Worm (Caenorhabditis elegans): Measurements from ENCODE around the gene ssp-32.

Gene ssp-32

DNA sequence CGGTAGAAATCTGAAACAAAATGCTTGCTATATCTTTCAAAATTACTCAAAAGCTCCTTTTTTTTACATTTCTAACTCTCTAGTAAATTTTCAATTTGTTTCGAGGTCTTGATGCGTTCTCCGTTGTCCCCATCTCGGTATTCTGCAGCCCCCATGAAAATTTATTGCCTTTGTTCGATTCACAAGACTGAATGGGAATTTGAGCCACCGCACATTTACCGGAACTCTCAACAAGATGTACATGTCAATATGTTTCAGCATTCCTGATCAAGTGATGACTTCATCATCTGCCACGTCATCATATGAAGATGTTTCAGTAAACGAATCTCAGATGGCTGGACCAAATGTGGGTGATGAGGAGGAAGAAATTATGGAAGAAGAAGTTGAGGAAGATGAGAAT is 25.2 kb downstream of the ssp-32 start:
- TF ChIP-seq C04F5.9 (tag; optimal IDR thresholded peaks at IDR 0.05) (no peak), unc-30 (tag; optimal IDR thresholded peaks at IDR 0.05) (no peak), nhr-71 (tag; optimal IDR thresholded peaks at IDR 0.05) (no peak), hpl-2 (GFP tag; optimal IDR thresholded peaks at IDR 0.05) (no peak), mab-9 (GFP tag; IDR thresholded peaks at IDR 0.05) (no peak), ceh-88 (GFP tag; IDR thresholded peaks at IDR 0.05) (no peak), nhr-47 (tag; optimal IDR thresholded peaks at IDR 0.05) (no peak), dsc-1 (tag; optimal IDR thresholded peaks at IDR 0.05) (no peak), aly-2 (tag; optimal IDR thresholded peaks at IDR 0.05) (no peak), dpl-1 (GFP tag; optimal IDR thresholded peaks at IDR 0.05) (no peak)

ce11 chrIV:9924419-9924818 is 29.2 kb downstream of the ssp-32 start:
- TF ChIP-seq lin-39 (tag; optimal IDR thresholded peaks at IDR 0.05) (no peak), nhr-85 (tag) (no peak), ama-1 (optimal IDR thresholded peaks at IDR 0.05) (no peak)

ce11 chrIV:9928180-9928896 is 33.1 kb downstream of the ssp-32 start, which contains the start of gene dur-1:
Gene dur-1, minus strand, starts transcription at chrIV:9928230.
- TF ChIP-seq snu-23 (GFP tag; optimal IDR thresholded peaks at IDR 0.05): peak; percentile 44
- no peak for TF ChIP-seq ceh-82 (tag; optimal IDR thresholded peaks at IDR 0.05)
- TF ChIP-seq C16A3.4 (tag; optimal IDR thresholded peaks at IDR 0.05): no peak
- TF ChIP-seq nhr-19 (GFP tag; conservative IDR thresholded peaks at IDR 0.05): peak; percentile 69
- TF ChIP-seq pag-3 (tag; optimal IDR thresholded peaks at IDR 0.05; ENCODE audit: borderline replicate concordance, insufficient read depth): peak; percentile 46
- TF ChIP-seq snpc-4 (tag; optimal IDR thresholded peaks at IDR 0.05): no peak
- TF ChIP-seq lin-35 (GFP tag; optimal IDR thresholded peaks at IDR 0.05): peak in 1 of 2 experiments; percentile 5
- TF ChIP-seq rnt-1 (tag; optimal IDR thresholded peaks at IDR 0.05): peak; percentile 62
- no peak for TF ChIP-seq hlh-17 (GFP tag; optimal IDR thresholded peaks at IDR 0.05; ENCODE audit: borderline replicate concordance)
- peak; percentile 60 to 64 for TF ChIP-seq lsy-2 (tag; optimal IDR thresholded peaks at IDR 0.05)
- no peak for TF ChIP-seq unc-130 (tag; optimal IDR thresholded peaks at IDR 0.05)
- TF ChIP-seq sptf-1 (tag; optimal IDR thresholded peaks at IDR 0.05): no peak
- peak; percentile 84 for TF ChIP-seq lin-14 (GFP tag; optimal IDR thresholded peaks at IDR 0.05)
- peak; percentile 90 for TF ChIP-seq lin-39 (tag; optimal IDR thresholded peaks at IDR 0.05)
- TF ChIP-seq nhr-71 (tag; optimal IDR thresholded peaks at IDR 0.05): peak; percentile 83
- TF ChIP-seq nhr-20 (tag; optimal IDR thresholded peaks at IDR 0.05): peak; percentile 23

ce11 chrIV:9932055-9932454 is 36.9 kb downstream of the ssp-32 start, which contains the start of the genes trmt-10A and F25H8.2:
Gene trmt-10A, minus strand, starts transcription at chrIV:9932213.
Gene F25H8.2, plus strand, starts transcription at chrIV:9932235.
- no peak for TF ChIP-seq nhr-85 (tag)
- TF ChIP-seq zag-1 (tag; optimal IDR thresholded peaks at IDR 0.05): no peak
- peak; percentile 67 for TF ChIP-seq C16A3.4 (tag; optimal IDR thresholded peaks at IDR 0.05)
- TF ChIP-seq swsn-7 (tag; optimal IDR thresholded peaks at IDR 0.05): no peak
- TF ChIP-seq mdl-1 (tag; optimal IDR thresholded peaks at IDR 0.05): no peak
- no peak for TF ChIP-seq nhr-84 (tag; optimal IDR thresholded peaks at IDR 0.05)
- TF ChIP-seq tbx-2 (tag; optimal IDR thresholded peaks at IDR 0.05): no peak
- TF ChIP-seq lin-39 (tag; optimal IDR thresholded peaks at IDR 0.05): no peak
- no peak for TF ChIP-seq efl-3 (GFP tag; optimal IDR thresholded peaks at IDR 0.05)
- TF ChIP-seq ces-1 (GFP tag; optimal IDR thresholded peaks at IDR 0.05): no peak
- TF ChIP-seq nhr-12 (tag; optimal IDR thresholded peaks at IDR 0.05): no peak
- no peak for TF ChIP-seq nhr-76 (tag; optimal IDR thresholded peaks at IDR 0.05)
- TF ChIP-seq nhr-19 (GFP tag; conservative IDR thresholded peaks at IDR 0.05): no peak
- TF ChIP-seq nhr-28 (tag; optimal IDR thresholded peaks at IDR 0.05): no peak
- no peak for TF ChIP-seq unc-130 (tag; optimal IDR thresholded peaks at IDR 0.05)
- no peak for TF ChIP-seq nhr-11 (tag; optimal IDR thresholded peaks at IDR 0.05)
- no peak for TF ChIP-seq Y116A8C.19 (tag; optimal IDR thresholded peaks at IDR 0.05; ENCODE audit: borderline replicate concordance)
- peak; percentile 36 for TF ChIP-seq nhr-71 (tag; optimal IDR thresholded peaks at IDR 0.05)
- TF ChIP-seq unc-30 (tag; optimal IDR thresholded peaks at IDR 0.05): no peak
- no peak for TF ChIP-seq sox-4 (tag; optimal IDR thresholded peaks at IDR 0.05)
- peak; percentile 49 to 75 (median 52) for TF ChIP-seq dpl-1 (GFP tag; optimal IDR thresholded peaks at IDR 0.05)
- TF ChIP-seq nhr-77 (tag; optimal IDR thresholded peaks at IDR 0.05): no peak
- no peak for TF ChIP-seq isw-1 (GFP tag; IDR thresholded peaks at IDR 0.05)
- no peak for TF ChIP-seq tlp-1 (tag; optimal IDR thresholded peaks at IDR 0.05)
- TF ChIP-seq ama-1 (optimal IDR thresholded peaks at IDR 0.05): no peak
- peak; percentile 13 for TF ChIP-seq xbp-1 (tag; optimal IDR thresholded peaks at IDR 0.05)
- no peak for TF ChIP-seq zip-4 (GFP tag; optimal IDR thresholded peaks at IDR 0.05)
- no peak for TF ChIP-seq ceh-82 (tag; optimal IDR thresholded peaks at IDR 0.05)
- TF ChIP-seq snu-23 (GFP tag; optimal IDR thresholded peaks at IDR 0.05): peak; percentile 38
- TF ChIP-seq unc-86 (tag; optimal IDR thresholded peaks at IDR 0.05): no peak
- TF ChIP-seq hlh-17 (GFP tag; optimal IDR thresholded peaks at IDR 0.05; ENCODE audit: borderline replicate concordance): no peak

Measured in whole organism, L1 larva.